Worm (Caenorhabditis elegans) whole organism, L3 larva: Measurements from ENCODE around the gene spo-11.

ENCODE experiments used
- R02D3.7 ChIP-seq: fragments of 150-350 bp; optimal IDR thresholded peaks from 2 replicates; lab custom pipeline; 2014; ENCODE audit warnings: missing biosample characterization, missing genetic modification characterization
- ZK546.5 ChIP-seq: sonication (generic microtip); optimal IDR thresholded peaks from 2 replicates; lab custom pipeline; 2017; ENCODE audit warnings: missing biosample characterization, missing genetic modification characterization
- ama-1 ChIP-seq: fragments of 150-350 bp; optimal IDR thresholded peaks from 2 replicates; lab custom pipeline; 2018
- ceh-16 ChIP-seq: sonication (generic microtip); optimal IDR thresholded peaks from 2 replicates; lab custom pipeline; 2017; ENCODE audit warnings: missing biosample characterization, missing genetic modification characterization
- daf-12 ChIP-seq: fragments of 150-350 bp; optimal IDR thresholded peaks from 2 replicates; lab custom pipeline; 2014; ENCODE audit warnings: missing biosample characterization, missing genetic modification reagents, missing genetic modification characterization
- egl-5 ChIP-seq: fragments of 150-350 bp; optimal IDR thresholded peaks from 2 replicates; lab custom pipeline; 2017; ENCODE audit warnings: missing biosample characterization, missing genetic modification reagents, missing genetic modification characterization, inconsistent platforms
- elt-1 ChIP-seq: fragments of 150-350 bp; optimal IDR thresholded peaks from 2 replicates; lab custom pipeline; 2014; ENCODE audit warnings: missing biosample characterization, missing genetic modification characterization
- elt-2 ChIP-seq: sonication (generic microtip); optimal IDR thresholded peaks from 2 replicates; lab custom pipeline; 2016; ENCODE audit warnings: missing genetic modification reagents, mild to moderate bottlenecking, missing genetic modification characterization, missing compliant biosample characterization
- elt-3 ChIP-seq, 3 experiments: fragments of 150-350 bp in 1 of 3; sonication (generic microtip) in 2 of 3; optimal IDR thresholded peaks; 2 replicates in 2 of 3; 4 replicates in 1 of 3; lab custom pipeline; 2014 to 2017; ENCODE audit warnings: missing biosample characterization in 3 of 3, missing genetic modification characterization in 3 of 3
- eor-1 ChIP-seq, 2 experiments: fragments of 150-350 bp; optimal IDR thresholded peaks; 2 replicates each; lab custom pipeline; 2014 to 2018; ENCODE audit warnings: missing biosample characterization in 2 of 2, missing genetic modification characterization in 2 of 2
- fkh-2 ChIP-seq: fragments of 150-350 bp; optimal IDR thresholded peaks from 2 replicates; lab custom pipeline; 2014; ENCODE audit warnings: missing biosample characterization, missing genetic modification reagents, missing genetic modification characterization
- lin-15B ChIP-seq: fragments of 150-350 bp; optimal IDR thresholded peaks from 2 replicates; lab custom pipeline; 2014; ENCODE audit warnings: missing biosample characterization, missing genetic modification characterization
- lin-39 ChIP-seq: fragments of 150-350 bp; optimal IDR thresholded peaks from 2 replicates; lab custom pipeline; 2018; ENCODE audit warnings: missing biosample characterization, missing genetic modification reagents, missing genetic modification characterization
- lsy-12 ChIP-seq: sonication (generic microtip); optimal IDR thresholded peaks from 2 replicates; lab custom pipeline; 2016; ENCODE audit warnings: mild to moderate bottlenecking, missing genetic modification characterization, missing compliant biosample characterization
- mdl-1 ChIP-seq: fragments of 150-350 bp; optimal IDR thresholded peaks from 2 replicates; lab custom pipeline; 2014; ENCODE audit warnings: missing biosample characterization, missing genetic modification characterization
- mml-1 ChIP-seq: fragments of 150-350 bp; sonication (generic microtip); optimal IDR thresholded peaks from 3 replicates; lab custom pipeline; 2014; ENCODE audit warnings: missing biosample characterization, missing genetic modification characterization
- nfya-1 ChIP-seq: sonication (generic microtip); optimal IDR thresholded peaks from 2 replicates; lab custom pipeline; 2017; ENCODE audit warnings: missing genetic modification characterization, mild to moderate bottlenecking, missing compliant biosample characterization, antibody characterized with exemption, moderate library complexity; ENCODE audit not compliant: insufficient read depth
- nhr-11 ChIP-seq: fragments of 150-350 bp; optimal IDR thresholded peaks from 2 replicates; lab custom pipeline; 2014; ENCODE audit warnings: missing biosample characterization, missing genetic modification characterization
- nhr-23 ChIP-seq: fragments of 150-350 bp; optimal IDR thresholded peaks from 2 replicates; lab custom pipeline; 2014; ENCODE audit warnings: missing biosample characterization, missing genetic modification reagents, missing genetic modification characterization
- nhr-25 ChIP-seq: sonication (generic microtip); optimal IDR thresholded peaks from 2 replicates; lab custom pipeline; 2017; ENCODE audit warnings: missing biosample characterization, missing genetic modification characterization
- nhr-43 ChIP-seq: sonication (generic microtip); optimal IDR thresholded peaks from 2 replicates; lab custom pipeline; 2016; ENCODE audit warnings: mild to moderate bottlenecking, missing genetic modification characterization, missing compliant biosample characterization; ENCODE audit not compliant: poor library complexity, severe bottlenecking
- nhr-67 ChIP-seq: fragments of 150-350 bp; optimal IDR thresholded peaks from 2 replicates; lab custom pipeline; 2014; ENCODE audit warnings: missing biosample characterization, missing genetic modification characterization
- nhr-76 ChIP-seq: fragments of 150-350 bp; sonication (generic microtip); optimal IDR thresholded peaks from 5 replicates; lab custom pipeline; 2014; ENCODE audit warnings: missing biosample characterization, missing genetic modification characterization
- pha-4 ChIP-seq: fragments of 150-350 bp; optimal IDR thresholded peaks from 2 replicates; lab custom pipeline; 2014; ENCODE audit warnings: missing biosample characterization, missing genetic modification reagents, missing genetic modification characterization
- sea-2 ChIP-seq: fragments of 150-350 bp; sonication (generic microtip); optimal IDR thresholded peaks from 4 replicates; lab custom pipeline; 2014; ENCODE audit warnings: missing biosample characterization, missing genetic modification reagents, missing genetic modification characterization
- snpc-4 ChIP-seq: fragments of 150-350 bp; optimal IDR thresholded peaks from 2 replicates; lab custom pipeline; 2014; ENCODE audit warnings: missing biosample characterization, missing genetic modification characterization
- tbx-2 ChIP-seq: sonication (generic microtip); optimal IDR thresholded peaks from 2 replicates; lab custom pipeline; 2016; ENCODE audit warnings: mild to moderate bottlenecking, missing genetic modification characterization, missing compliant biosample characterization
- unc-62 ChIP-seq: fragments of 150-350 bp; sonication (generic microtip); optimal IDR thresholded peaks from 4 replicates; lab custom pipeline; 2014; ENCODE audit warnings: missing biosample characterization, missing genetic modification reagents, missing genetic modification characterization
- zag-1 ChIP-seq: fragments of 150-350 bp; optimal IDR thresholded peaks from 2 replicates; lab custom pipeline; 2014; ENCODE audit warnings: missing biosample characterization, missing genetic modification characterization
- ztf-11 ChIP-seq: fragments of 150-350 bp; optimal IDR thresholded peaks from 2 replicates; lab custom pipeline; 2014; ENCODE audit warnings: missing biosample characterization, missing genetic modification characterization

The spo-11 gene

ce11 chrIV:11146962-11147470, 22.4 kb upstream of the spo-11 start, which contains the start of gene pigq-1 (continued):
- TF ChIP-seq zag-1 (peak; percentile 62), daf-12 (no peak), sea-2 (GFP tag; lab: Kevin White, UChicago) (no peak), tbx-2 (peak; percentile 49)

- no peak for TF ChIP-seq zag-1
- TF ChIP-seq mml-1 = no peak
- TF ChIP-seq ceh-16 (tag; lab: Kevin White, UChicago) = no peak
- TF ChIP-seq lin-15B = no peak
- TF ChIP-seq fkh-2 = no peak
- TF ChIP-seq nhr-23 (tag; lab: Kevin White, UChicago) = no peak
- TF ChIP-seq nhr-76 (tag; lab: Kevin White, UChicago) = no peak
- no peak for TF ChIP-seq ztf-11
- TF ChIP-seq unc-62 = no peak
- no peak for TF ChIP-seq nhr-25 (tag; lab: Kevin White, UChicago)
- no peak for TF ChIP-seq pha-4 (tag; lab: Kevin White, UChicago)
- no peak for TF ChIP-seq nhr-11 (tag; lab: Kevin White, UChicago)
- no peak for TF ChIP-seq nhr-67 (tag; lab: Kevin White, UChicago)
- TF ChIP-seq nhr-43 (tag; lab: Kevin White, UChicago) = no peak
- no peak for TF ChIP-seq elt-3 (tag; optimal IDR thresholded peaks at IDR 0.05; lab: Kevin White, UChicago)
- TF ChIP-seq R02D3.7 (tag; lab: Kevin White, UChicago) = no peak
- no peak for TF ChIP-seq mdl-1 (tag; lab: Kevin White, UChicago)
Observed at ce11 chrIV:11146492-11146891, 21.8 kb upstream of the spo-11 start.

- TF ChIP-seq nhr-23 (tag; lab: Kevin White, UChicago) (no peak), lin-15B (no peak), elt-2 (tag; lab: Kevin White, UChicago) (no peak), daf-12 (no peak), snpc-4 (tag; lab: Kevin White, UChicago) (no peak)
Observed at ce11 chrIV:11145929-11146339, 21.3 kb upstream of the spo-11 start.

ce11 chrIV:11143228-11143444, 18.5 kb upstream of the spo-11 start, which contains the start of gene F01G4.4:
TSS of gene F01G4.4 (plus strand) at chrIV:11143345.
- TF ChIP-seq R02D3.7 (tag; lab: Kevin White, UChicago) (no peak), pha-4 (tag; lab: Kevin White, UChicago) (no peak), sea-2 (GFP tag; lab: Kevin White, UChicago) (no peak), lin-39 (no peak), nfya-1 (tag; lab: Kevin White, UChicago) (no peak), ztf-11 (no peak), elt-3 (tag; optimal IDR thresholded peaks at IDR 0.05; lab: Kevin White, UChicago) (no peak), ceh-16 (tag; lab: Kevin White, UChicago) (no peak), egl-5 (tag; lab: Kevin White, UChicago) (no peak), eor-1 (tag; optimal IDR thresholded peaks at IDR 0.05; lab: Kevin White, UChicago) (no peak), ZK546.5 (tag; lab: Kevin White, UChicago) (no peak), zag-1 (no peak)

- TF ChIP-seq pha-4 (tag; lab: Kevin White, UChicago) (peak; percentile 73), nhr-23 (tag; lab: Kevin White, UChicago) (peak; percentile 33), nhr-25 (tag; lab: Kevin White, UChicago) (peak; percentile 14), nhr-67 (tag; lab: Kevin White, UChicago) (no peak), lin-15B (peak; percentile 28), nfya-1 (tag; lab: Kevin White, UChicago) (peak; percentile 62)
Observed at ce11 chrIV:11142314-11143227, 17.9 kb upstream of the spo-11 start, which contains the start of gene skih-2. TSS of gene skih-2 (minus strand) at chrIV:11142364.

- no peak for TF ChIP-seq ama-1 (lab: Kevin White, UChicago)
- TF ChIP-seq lsy-12 = no peak
- no peak for TF ChIP-seq nhr-11 (tag; lab: Kevin White, UChicago)
- TF ChIP-seq elt-1 (tag; lab: Kevin White, UChicago) = no peak
- TF ChIP-seq ceh-16 (tag; lab: Kevin White, UChicago) = no peak
Observed at ce11 chrIV:11131268-11131667, 6.6 kb upstream of the spo-11 start, which contains the start of gene ard-1. TSS of gene ard-1 (plus strand) at chrIV:11131279.
